Worm (Caenorhabditis elegans) whole organism, L4 larva: Measurements from ENCODE around the gene str-166.

Experiments
- F10B5.3 ChIP-seq: sonication (generic microtip); optimal IDR thresholded peaks from 2 replicates; lab custom pipeline; 2016; ENCODE audit warnings: mild to moderate bottlenecking, missing genetic modification characterization, missing compliant biosample characterization
- F37D6.2 ChIP-seq: sonication (generic microtip); optimal IDR thresholded peaks from 2 replicates; lab custom pipeline; 2016; ENCODE audit warnings: mild to moderate bottlenecking, missing genetic modification characterization, missing compliant biosample characterization
- R02D3.7 ChIP-seq: fragments of 150-350 bp; sonication (generic microtip); optimal IDR thresholded peaks from 3 replicates; lab custom pipeline; 2014; ENCODE audit warnings: missing biosample characterization, missing genetic modification characterization
- T26A8.4 ChIP-seq: fragments of 200-800 bp; sonication (Bioruptor generic); IDR thresholded peaks from 2 replicates; pipeline ENCODE4 v1.3.6; 2022; ENCODE audit warnings: missing genetic modification characterization, missing compliant biosample characterization
- ZK337.2 ChIP-seq: fragments of 200-800 bp; sonication (Bioruptor generic); IDR thresholded peaks from 2 replicates; pipeline ENCODE4 v1.3.6; 2022; ENCODE audit warnings: missing genetic modification reagents, missing genetic modification characterization, missing compliant biosample characterization
- attf-4 ChIP-seq: sonication (generic microtip); optimal IDR thresholded peaks from 3 replicates; lab custom pipeline; 2017; ENCODE audit warnings: missing biosample characterization, missing genetic modification characterization
- ceh-20 ChIP-seq: fragments of 200-800 bp; sonication (Bioruptor generic); IDR thresholded peaks from 2 replicates; pipeline ENCODE4 v1.3.6; 2022; ENCODE audit warnings: missing genetic modification reagents, missing genetic modification characterization, missing compliant biosample characterization
- ceh-28 ChIP-seq: fragments of 150-350 bp; optimal IDR thresholded peaks from 2 replicates; lab custom pipeline; 2014; ENCODE audit warnings: missing biosample characterization, missing genetic modification reagents, missing genetic modification characterization
- ceh-82 ChIP-seq: sonication (generic microtip); optimal IDR thresholded peaks from 2 replicates; lab custom pipeline; 2017; ENCODE audit warnings: missing biosample characterization, missing genetic modification characterization
- daf-12 ChIP-seq: fragments of 150-350 bp; optimal IDR thresholded peaks from 2 replicates; lab custom pipeline; 2014; ENCODE audit warnings: missing biosample characterization, missing genetic modification reagents, missing genetic modification characterization
- daf-16 ChIP-seq, 3 experiments: sonication (generic microtip); optimal IDR thresholded peaks; 2 replicates each; lab custom pipeline; 2016 to 2017; ENCODE audit warnings: missing genetic modification characterization in 3 of 3, missing genetic modification reagents in 3 of 3, mild to moderate bottlenecking in 2 of 3, missing compliant biosample characterization in 2 of 3, missing biosample characterization in 1 of 3, moderate library complexity in 1 of 3
- dpl-1 ChIP-seq: fragments of 150-350 bp; optimal IDR thresholded peaks from 2 replicates; lab custom pipeline; 2014; ENCODE audit warnings: missing biosample characterization, missing genetic modification reagents, missing genetic modification characterization
- dve-1 ChIP-seq: sonication (generic microtip); optimal IDR thresholded peaks from 2 replicates; lab custom pipeline; 2017; ENCODE audit warnings: antibody characterized with exemption, mild to moderate bottlenecking, missing genetic modification characterization, missing compliant biosample characterization; ENCODE audit not compliant: insufficient read depth
- egl-27 ChIP-seq: sonication (generic microtip); optimal IDR thresholded peaks from 3 replicates; lab custom pipeline; 2017; ENCODE audit warnings: missing biosample characterization, missing genetic modification reagents, missing genetic modification characterization
- gei-8 ChIP-seq: fragments of 200-800 bp; sonication (Bioruptor generic); optimal IDR thresholded peaks from 2 replicates; lab custom pipeline; 2018; ENCODE audit warnings: mild to moderate bottlenecking, missing genetic modification characterization, missing compliant biosample characterization
- hif-1 ChIP-seq, 2 experiments: sonication (generic microtip); optimal IDR thresholded peaks; 2 replicates each; lab custom pipeline; 2016 to 2017; ENCODE audit warnings: missing compliant biosample characterization in 2 of 2, missing genetic modification characterization in 2 of 2, missing genetic modification reagents in 2 of 2, missing genotype in 2 of 2, mild to moderate bottlenecking in 1 of 2
- hmg-1.1 ChIP-seq: fragments of 200-800 bp; sonication (Bioruptor generic); IDR thresholded peaks from 2 replicates; pipeline ENCODE4 v1.3.6; 2022; ENCODE audit warnings: missing genetic modification reagents, missing genetic modification characterization, missing compliant biosample characterization
- jun-1 ChIP-seq: fragments of 150-350 bp; optimal IDR thresholded peaks from 2 replicates; lab custom pipeline; 2014; ENCODE audit warnings: missing biosample characterization, missing genetic modification reagents, missing genetic modification characterization
- lin-39 ChIP-seq: fragments of 150-350 bp; optimal IDR thresholded peaks from 2 replicates; lab custom pipeline; 2014; ENCODE audit warnings: missing biosample characterization, missing genetic modification reagents, missing genetic modification characterization
- mdt-29 ChIP-seq: fragments of 200-800 bp; sonication (Bioruptor generic); IDR thresholded peaks from 2 replicates; pipeline ENCODE4 v1.3.6; 2022; ENCODE audit warnings: missing genetic modification reagents, missing genetic modification characterization, missing compliant biosample characterization
- nhr-28 ChIP-seq: fragments of 150-350 bp; optimal IDR thresholded peaks from 2 replicates; lab custom pipeline; 2014; ENCODE audit warnings: missing biosample characterization, missing genetic modification characterization
- nhr-48 ChIP-seq: sonication (generic microtip); optimal IDR thresholded peaks from 2 replicates; lab custom pipeline; 2016; ENCODE audit warnings: mild to moderate bottlenecking, missing genetic modification characterization, missing compliant biosample characterization
- nhr-6 ChIP-seq: fragments of 150-350 bp; optimal IDR thresholded peaks from 2 replicates; lab custom pipeline; 2014; ENCODE audit warnings: missing biosample characterization, missing genetic modification characterization
- php-3 ChIP-seq: fragments of 200-800 bp; sonication (Bioruptor generic); IDR thresholded peaks from 2 replicates; pipeline ENCODE4 v1.3.6; 2022; ENCODE audit warnings: missing genetic modification reagents, missing genetic modification characterization, missing compliant biosample characterization
- pqm-1 ChIP-seq: sonication (generic microtip); optimal IDR thresholded peaks from 2 replicates; lab custom pipeline; 2017; ENCODE audit warnings: missing biosample characterization, missing genetic modification characterization
- rbr-2 ChIP-seq: sonication (generic microtip); optimal IDR thresholded peaks from 2 replicates; lab custom pipeline; 2016; ENCODE audit warnings: missing genotype, missing genetic modification characterization, missing compliant biosample characterization
- saeg-2 ChIP-seq: fragments of 200-800 bp; sonication (Bioruptor generic); IDR thresholded peaks from 2 replicates; pipeline ENCODE4 v1.3.6; 2022; ENCODE audit warnings: missing genetic modification reagents, missing genetic modification characterization, missing compliant biosample characterization
- set-16 ChIP-seq: fragments of 200-800 bp; sonication (Bioruptor generic); IDR thresholded peaks from 2 replicates; pipeline ENCODE4 v1.3.6; 2022; ENCODE audit warnings: missing genetic modification reagents, missing genetic modification characterization, missing compliant biosample characterization
- snpc-1.2 ChIP-seq: fragments of 200-800 bp; sonication (Bioruptor generic); IDR thresholded peaks from 2 replicates; pipeline ENCODE4 v1.3.6; 2022; ENCODE audit warnings: missing genetic modification reagents, missing genetic modification characterization, missing compliant biosample characterization
- snpc-4 ChIP-seq: fragments of 150-350 bp; optimal IDR thresholded peaks from 2 replicates; lab custom pipeline; 2014; ENCODE audit warnings: missing biosample characterization, missing genetic modification characterization
- tra-1 ChIP-seq: fragments of 200-800 bp; sonication (Bioruptor generic); IDR thresholded peaks from 2 replicates; pipeline ENCODE4 v1.3.6; 2022; ENCODE audit warnings: missing genetic modification reagents, missing genetic modification characterization, missing compliant biosample characterization
- zag-1 ChIP-seq: fragments of 150-350 bp; optimal IDR thresholded peaks from 2 replicates; lab custom pipeline; 2014; ENCODE audit warnings: missing biosample characterization, missing genetic modification characterization
- zfp-3 ChIP-seq: fragments of 200-800 bp; sonication (Bioruptor generic); conservative IDR thresholded peaks from 2 replicates; pipeline ENCODE4 v1.3.6; 2022; ENCODE audit warnings: missing genetic modification reagents, missing genetic modification characterization, missing compliant biosample characterization
- zip-11 ChIP-seq: fragments of 200-800 bp; sonication (Bioruptor generic); IDR thresholded peaks from 2 replicates; pipeline ENCODE4 v1.3.6; 2022; ENCODE audit warnings: missing genetic modification characterization, missing compliant biosample characterization

The str-166 gene

ce11 chrIV:4883984-4884383 is at the start of gene str-166:
Gene str-166, plus strand, starts transcription at chrIV:4884284.
- TF ChIP-seq gei-8 (no peak), dpl-1 (GFP tag; lab: Kevin White, UChicago) (no peak), ZK337.2 (GFP tag; lab: Robert Waterston, UW) (no peak), F37D6.2 (tag; lab: Kevin White, UChicago) (no peak), rbr-2 (no peak), nhr-48 (tag; lab: Kevin White, UChicago) (no peak), pqm-1 (tag; lab: Kevin White, UChicago) (no peak), set-16 (GFP tag; lab: Robert Waterston, UW) (no peak), lin-39 (tag; lab: Kevin White, UChicago) (no peak), tra-1 (GFP tag; lab: Robert Waterston, UW) (no peak), php-3 (GFP tag; lab: Robert Waterston, UW) (no peak), ceh-20 (no peak)

- TF ChIP-seq nhr-28 (tag; lab: Kevin White, UChicago) (peak; percentile 8), pqm-1 (tag; lab: Kevin White, UChicago) (peak; percentile 69), hmg-1.1 (no peak)
Measured at ce11 chrIV:4842030-4842429, 42.1 kb upstream of the str-166 start.

DNA sequence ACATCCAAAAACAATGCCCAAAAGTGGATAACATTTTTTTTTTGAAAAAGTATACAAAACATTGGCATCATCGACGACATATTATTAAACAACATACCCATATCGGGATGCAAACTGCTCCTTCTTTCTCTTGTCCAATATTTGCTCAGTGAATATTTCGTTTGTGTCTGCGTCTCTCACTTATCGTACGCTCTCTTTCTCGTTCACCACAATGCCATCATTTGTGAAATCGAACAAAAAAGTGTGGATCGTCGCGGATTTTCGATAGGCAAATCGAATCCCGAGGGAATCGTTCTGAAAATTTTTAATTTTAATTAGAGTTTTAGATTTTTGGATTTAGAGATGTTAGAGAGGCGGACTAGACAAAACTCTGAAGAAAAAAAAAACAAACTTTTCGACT is 37.3 kb upstream of the str-166 start, which contains the start of gene tat-2:
Gene tat-2 (minus strand): TSS at position 101 of the 400 bp plus-strand sequence.
- TF ChIP-seq jun-1 (tag; lab: Kevin White, UChicago) (no peak), R02D3.7 (tag; lab: Kevin White, UChicago) (no peak), saeg-2 (GFP tag; lab: Robert Waterston, UW) (no peak), nhr-28 (tag; lab: Kevin White, UChicago) (no peak), daf-16 (GFP tag; optimal IDR thresholded peaks at IDR 0.05; lab: Kevin White, UChicago) (no peak), daf-16 (tag; optimal IDR thresholded peaks at IDR 0.05; lab: Kevin White, UChicago) (no peak), F10B5.3 (tag; lab: Kevin White, UChicago) (no peak), ceh-28 (tag; lab: Kevin White, UChicago) (no peak), snpc-4 (tag; lab: Kevin White, UChicago) (no peak), T26A8.4 (GFP tag; lab: Robert Waterston, UW) (no peak), egl-27 (tag; lab: Kevin White, UChicago) (no peak), nhr-6 (tag; lab: Kevin White, UChicago) (no peak), mdt-29 (GFP tag; lab: Robert Waterston, UW) (no peak), daf-12 (no peak), snpc-1.2 (GFP tag; lab: Robert Waterston, UW) (no peak), dve-1 (tag; lab: Kevin White, UChicago) (no peak), zfp-3 (GFP tag; lab: Robert Waterston, UW) (no peak), ceh-82 (tag; lab: Kevin White, UChicago) (no peak), attf-4 (tag; lab: Kevin White, UChicago) (no peak)

DNA sequence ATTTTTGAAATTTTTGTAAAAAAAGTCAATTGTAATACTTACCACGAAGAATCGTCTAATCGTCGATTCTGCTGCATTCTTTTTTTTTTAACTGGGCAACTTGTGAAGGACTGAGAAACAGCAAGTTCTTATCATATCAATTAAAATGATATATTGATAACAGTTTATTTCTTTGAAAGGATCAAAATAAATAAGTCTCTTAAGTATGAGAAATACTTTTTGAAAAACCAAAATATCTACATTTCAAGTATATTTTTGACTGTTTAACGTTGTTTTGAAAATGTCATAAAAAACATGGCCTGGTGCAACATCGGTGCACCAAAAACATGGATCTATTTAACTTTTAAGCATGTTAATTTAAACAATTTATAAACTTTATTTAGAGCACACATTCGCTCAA is 27.9 kb upstream of the str-166 start, which contains the start of gene Y17G9A.2:
Gene Y17G9A.2 (minus strand): TSS at position 101 of the 400 bp plus-strand sequence.
- TF ChIP-seq zip-11 (GFP tag; lab: Robert Waterston, UW): no peak
- TF ChIP-seq daf-12: no peak
- no peak for TF ChIP-seq saeg-2 (GFP tag; lab: Robert Waterston, UW)
- TF ChIP-seq zag-1 (tag; lab: Kevin White, UChicago): no peak
- no peak for TF ChIP-seq hif-1 (tag; optimal IDR thresholded peaks at IDR 0.05; lab: Kevin White, UChicago)
- TF ChIP-seq snpc-1.2 (GFP tag; lab: Robert Waterston, UW): no peak
- TF ChIP-seq pqm-1 (tag; lab: Kevin White, UChicago): no peak
